Worm (Caenorhabditis elegans) whole organism, L2 larva: Measurements from ENCODE around the gene F40A3.1.

Experiments used
- F13H6.1 ChIP-seq: sonication (generic microtip); optimal IDR thresholded peaks from 2 replicates; lab custom pipeline; 2016; ENCODE audit warnings: missing genetic modification characterization, missing compliant biosample characterization
- ZK546.5 ChIP-seq: sonication (generic microtip); optimal IDR thresholded peaks from 2 replicates; lab custom pipeline; 2017; ENCODE audit warnings: missing biosample characterization, missing genetic modification characterization
- ceh-82 ChIP-seq: fragments of 150-350 bp; optimal IDR thresholded peaks from 2 replicates; lab custom pipeline; 2014; ENCODE audit warnings: missing biosample characterization, missing genetic modification characterization
- elt-3 ChIP-seq: sonication (generic microtip); optimal IDR thresholded peaks from 2 replicates; lab custom pipeline; 2017; ENCODE audit warnings: missing biosample characterization, missing genetic modification characterization
- lin-11 ChIP-seq: fragments of 150-350 bp; sonication (generic microtip); optimal IDR thresholded peaks from 2 replicates; lab custom pipeline; 2014; ENCODE audit warnings: missing biosample characterization, missing genetic modification characterization, inconsistent platforms, mixed read lengths
- lin-13 ChIP-seq: fragments of 150-350 bp; optimal IDR thresholded peaks from 2 replicates; lab custom pipeline; 2014; ENCODE audit warnings: missing biosample characterization, missing genetic modification reagents, missing genetic modification characterization
- lsy-2 ChIP-seq, 2 experiments: fragments of 150-350 bp in 1 of 2; sonication (generic microtip) in 1 of 2; optimal IDR thresholded peaks; 2 replicates each; lab custom pipeline; 2014 to 2017; ENCODE audit warnings: missing biosample characterization in 2 of 2, missing genetic modification characterization in 2 of 2
- mdl-1 ChIP-seq, 2 experiments: fragments of 150-350 bp in 1 of 2; sonication (generic microtip) in 1 of 2; optimal IDR thresholded peaks; 2 replicates each; lab custom pipeline; 2017; ENCODE audit warnings: missing biosample characterization in 2 of 2, missing genetic modification characterization in 2 of 2
- nhr-12 ChIP-seq: fragments of 150-350 bp; optimal IDR thresholded peaks from 2 replicates; lab custom pipeline; 2014; ENCODE audit warnings: missing biosample characterization, missing genetic modification characterization
- nhr-6 ChIP-seq: fragments of 150-350 bp; optimal IDR thresholded peaks from 2 replicates; lab custom pipeline; 2014; ENCODE audit warnings: missing biosample characterization, missing genetic modification characterization
- sem-4 ChIP-seq: fragments of 150-350 bp; optimal IDR thresholded peaks from 2 replicates; lab custom pipeline; 2014; ENCODE audit warnings: missing biosample characterization, missing genetic modification reagents, missing genetic modification characterization
- skn-1 ChIP-seq: sonication (generic microtip); optimal IDR thresholded peaks from 2 replicates; lab custom pipeline; 2017; ENCODE audit warnings: missing biosample characterization, missing genetic modification characterization
- snpc-4 ChIP-seq: fragments of 150-350 bp; optimal IDR thresholded peaks from 2 replicates; lab custom pipeline; 2014; ENCODE audit warnings: missing biosample characterization, missing genetic modification characterization
- zag-1 ChIP-seq: fragments of 150-350 bp; optimal IDR thresholded peaks from 2 replicates; lab custom pipeline; 2014; ENCODE audit warnings: missing biosample characterization, missing genetic modification characterization

ce11 chrV:7901222-7901621 lies 9.9 kb downstream of the F40A3.1 start:
- TF ChIP-seq snpc-4 (tag; lab: Kevin White, UChicago): no peak
- no peak for TF ChIP-seq F13H6.1 (tag; lab: Kevin White, UChicago)
- no peak for TF ChIP-seq lin-11 (tag; lab: Kevin White, UChicago)
- TF ChIP-seq nhr-12 (tag; lab: Kevin White, UChicago): no peak
- no peak for TF ChIP-seq lsy-2 (tag; optimal IDR thresholded peaks at IDR 0.05; lab: Kevin White, UChicago)
- TF ChIP-seq sem-4 (tag; lab: Kevin White, UChicago): no peak
- TF ChIP-seq skn-1 (tag; lab: Kevin White, UChicago): no peak
- TF ChIP-seq ZK546.5 (tag; lab: Kevin White, UChicago): no peak
- TF ChIP-seq lin-13 (GFP tag; lab: Kevin White, UChicago): no peak
- TF ChIP-seq ceh-82: no peak
- no peak for TF ChIP-seq nhr-6 (tag; lab: Kevin White, UChicago)
- no peak for TF ChIP-seq elt-3 (tag; lab: Kevin White, UChicago)
- TF ChIP-seq mdl-1 (tag; optimal IDR thresholded peaks at IDR 0.05; lab: Kevin White, UChicago): no peak
- TF ChIP-seq zag-1 (tag; lab: Kevin White, UChicago): no peak
